Fruit fly (Drosophila melanogaster) whole organism, embryonic: ENCODE measurements around the gene Cdc6.

Experiments
- B-H1 ChIP-seq: fragments of 200-800 bp; sonication (Bioruptor generic); IDR thresholded peaks from 3 replicates; pipeline ENCODE4 v1.3.6; 2022; ENCODE audit warnings: missing biosample characterization, missing genetic modification characterization
- Bteb2 ChIP-seq: fragments of 200-800 bp; sonication (Bioruptor generic); optimal IDR thresholded peaks from 2 replicates; lab custom pipeline; 2016; ENCODE audit warnings: missing biosample characterization, missing genetic modification characterization
- CG10147 ChIP-seq: fragments of 200-800 bp; sonication (Bioruptor generic); optimal IDR thresholded peaks from 2 replicates; lab custom pipeline; 2019; ENCODE audit warnings: missing biosample characterization, mild to moderate bottlenecking, missing genetic modification characterization, moderate library complexity
- CG10366 ChIP-seq: fragments of 200-800 bp; sonication (Bioruptor generic); IDR thresholded peaks from 2 replicates; pipeline ENCODE4 v1.3.6; 2022; ENCODE audit warnings: missing biosample characterization, missing genetic modification characterization
- CG10565 ChIP-seq: fragments of 200-800 bp; sonication (Bioruptor generic); optimal IDR thresholded peaks from 3 replicates; lab custom pipeline; 2016; ENCODE audit warnings: missing biosample characterization, mild to moderate bottlenecking, missing genetic modification characterization
- CG11504 ChIP-seq: fragments of 200-800 bp; sonication (Bioruptor generic); optimal IDR thresholded peaks from 3 replicates; lab custom pipeline; 2019; ENCODE audit warnings: missing biosample characterization, mild to moderate bottlenecking, missing genetic modification characterization, moderate library complexity
- CG12071 ChIP-seq: fragments of 200-800 bp; sonication (Bioruptor generic); optimal IDR thresholded peaks from 3 replicates; lab custom pipeline; 2018; ENCODE audit warnings: missing biosample characterization, mild to moderate bottlenecking, missing genetic modification characterization
- CG12744 ChIP-seq: fragments of 200-800 bp; sonication (Bioruptor generic); optimal IDR thresholded peaks from 2 replicates; lab custom pipeline; 2016; ENCODE audit warnings: missing biosample characterization, missing genetic modification characterization
- CG17829 ChIP-seq: fragments of 200-800 bp; optimal IDR thresholded peaks from 2 replicates; lab custom pipeline; 2019; ENCODE audit warnings: missing biosample characterization, mild to moderate bottlenecking, missing genetic modification characterization, moderate library complexity
- CG30020 ChIP-seq: fragments of 200-800 bp; optimal IDR thresholded peaks from 2 replicates; lab custom pipeline; 2019; ENCODE audit warnings: missing biosample characterization, mild to moderate bottlenecking, missing genetic modification characterization, moderate library complexity
- CG31388 ChIP-seq: fragments of 200-800 bp; sonication (Bioruptor generic); optimal IDR thresholded peaks from 2 replicates; lab custom pipeline; 2016; ENCODE audit warnings: missing biosample characterization, missing genetic modification characterization
- CG4404 ChIP-seq: fragments of 200-800 bp; sonication (Bioruptor generic); IDR thresholded peaks from 2 replicates; pipeline ENCODE4 v1.3.6; 2022; ENCODE audit warnings: missing biosample characterization, missing genetic modification characterization
- CG4617 ChIP-seq: fragments of 200-800 bp; sonication (Bioruptor generic); optimal IDR thresholded peaks from 3 replicates; lab custom pipeline; 2016; ENCODE audit warnings: missing biosample characterization, missing genetic modification characterization, borderline replicate concordance
- CG6175 ChIP-seq: fragments of 200-800 bp; sonication (Bioruptor generic); IDR thresholded peaks from 3 replicates; pipeline ENCODE4 v1.3.6; 2022; ENCODE audit warnings: missing biosample characterization, missing genetic modification characterization
- CG6683 ChIP-seq: fragments of 200-800 bp; sonication (Bioruptor generic); optimal IDR thresholded peaks from 2 replicates; lab custom pipeline; 2017; ENCODE audit warnings: missing biosample characterization, mild to moderate bottlenecking, missing genetic modification characterization, missing genetic modification reagents
- CG6854 ChIP-seq: fragments of 200-800 bp; sonication (Bioruptor generic); optimal IDR thresholded peaks from 3 replicates; lab custom pipeline; 2017; ENCODE audit warnings: missing biosample characterization, mild to moderate bottlenecking, missing genetic modification characterization
- CG9797 ChIP-seq: fragments of 200-800 bp; sonication (Bioruptor generic); optimal IDR thresholded peaks from 3 replicates; lab custom pipeline; 2018; ENCODE audit warnings: missing biosample characterization, mild to moderate bottlenecking, missing genetic modification characterization
- Chrac-16 ChIP-seq: fragments of 200-800 bp; sonication (Bioruptor generic); optimal IDR thresholded peaks from 3 replicates; lab custom pipeline; 2016; ENCODE audit warnings: missing biosample characterization, missing genetic modification characterization
- CrebB ChIP-seq: fragments of 200-800 bp; sonication (Bioruptor generic); optimal IDR thresholded peaks from 3 replicates; lab custom pipeline; 2018; ENCODE audit warnings: missing biosample characterization, mild to moderate bottlenecking, missing genetic modification characterization
- D ChIP-seq, 2 experiments: fragments of 200-800 bp in 1 of 2; fragments of >200 bp in 1 of 2; sonication (Bioruptor generic) in 1 of 2; optimal IDR thresholded peaks; 2 replicates in 1 of 2; 3 replicates in 1 of 2; lab custom pipeline; 2017; ENCODE audit warnings: mild to moderate bottlenecking in 1 of 2, missing biosample characterization in 1 of 2, missing genetic modification characterization in 1 of 2, missing genetic modification reagents in 1 of 2
- Dbx ChIP-seq: fragments of 200-800 bp; sonication (Bioruptor generic); IDR thresholded peaks from 3 replicates; pipeline ENCODE4 v1.3.6; 2022; ENCODE audit warnings: missing biosample characterization, missing genetic modification characterization
- Drgx ChIP-seq: fragments of 200-800 bp; sonication (Bioruptor generic); IDR thresholded peaks from 2 replicates; pipeline ENCODE4 v1.3.6; 2022; ENCODE audit warnings: missing biosample characterization, missing genetic modification characterization
- GATAe ChIP-seq: fragments of 200-800 bp; sonication (Bioruptor generic); conservative IDR thresholded peaks from 2 replicates; pipeline ENCODE4 v1.3.6; 2022; ENCODE audit warnings: missing biosample characterization, missing genetic modification characterization
- Jarid2 ChIP-seq: fragments of 200-800 bp; sonication (Bioruptor generic); optimal IDR thresholded peaks from 3 replicates; lab custom pipeline; 2017; ENCODE audit warnings: mild to moderate bottlenecking, missing biosample characterization, missing genetic modification reagents, missing genetic modification characterization
- NFAT ChIP-seq: fragments of 200-800 bp; sonication (Bioruptor generic); IDR thresholded peaks from 2 replicates; pipeline ENCODE4 v1.3.6; 2022; ENCODE audit warnings: missing biosample characterization, missing genetic modification characterization
- Nf-YA ChIP-seq: fragments of 200-800 bp; sonication (Bioruptor generic); IDR thresholded peaks from 2 replicates; pipeline ENCODE4 v1.3.6; 2022; ENCODE audit warnings: missing biosample characterization, missing genetic modification characterization
- Oaz ChIP-seq: fragments of 200-800 bp; sonication (Bioruptor generic); IDR thresholded peaks from 2 replicates; pipeline ENCODE4 v1.3.6; 2022; ENCODE audit warnings: missing biosample characterization, missing genetic modification characterization
- Ravus ChIP-seq: fragments of 200-800 bp; sonication (Bioruptor generic); IDR thresholded peaks from 2 replicates; pipeline ENCODE4 v1.3.6; 2022; ENCODE audit warnings: missing biosample characterization, missing genetic modification characterization
- ac ChIP-seq: fragments of 200-800 bp; sonication (Bioruptor generic); optimal IDR thresholded peaks from 3 replicates; lab custom pipeline; 2017; ENCODE audit warnings: missing biosample characterization, mild to moderate bottlenecking, missing genetic modification characterization
- ase ChIP-seq: fragments of 200-800 bp; sonication (Bioruptor generic); IDR thresholded peaks from 3 replicates; pipeline ENCODE4 v1.3.6; 2022; ENCODE audit warnings: missing biosample characterization, missing genetic modification characterization
- br ChIP-seq: fragments of >200 bp; optimal IDR thresholded peaks from 2 replicates; lab custom pipeline; 2017
- dimm ChIP-seq: fragments of 200-800 bp; sonication (Bioruptor generic); IDR thresholded peaks from 2 replicates; pipeline ENCODE4 v1.3.6; 2022; ENCODE audit warnings: missing biosample characterization, missing genetic modification characterization
- eyg ChIP-seq: fragments of 200-800 bp; sonication (Bioruptor generic); optimal IDR thresholded peaks from 3 replicates; lab custom pipeline; 2016; ENCODE audit warnings: missing biosample characterization, missing genetic modification characterization
- fru ChIP-seq: fragments of >200 bp; optimal IDR thresholded peaks from 2 replicates; lab custom pipeline; 2017
- ftz-f1 ChIP-seq: fragments of 200-800 bp; sonication (Bioruptor generic); optimal IDR thresholded peaks from 2 replicates; lab custom pipeline; 2016; ENCODE audit warnings: missing biosample characterization, missing genetic modification characterization
- gem ChIP-seq: fragments of 200-800 bp; sonication (Bioruptor generic); optimal IDR thresholded peaks from 2 replicates; lab custom pipeline; 2019; ENCODE audit warnings: missing biosample characterization, mild to moderate bottlenecking, missing genetic modification characterization, moderate library complexity
- gfzf ChIP-seq: fragments of 200-800 bp; sonication (Bioruptor generic); optimal IDR thresholded peaks from 2 replicates; lab custom pipeline; 2016; ENCODE audit warnings: missing biosample characterization, mild to moderate bottlenecking, missing genetic modification characterization, moderate library complexity
- gsb ChIP-seq: fragments of 200-800 bp; sonication (Bioruptor generic); IDR thresholded peaks from 2 replicates; pipeline ENCODE4 v1.3.6; 2022; ENCODE audit warnings: missing biosample characterization, missing genetic modification characterization
- hb ChIP-seq: fragments of 200-800 bp; sonication (Bioruptor generic); IDR thresholded peaks from 3 replicates; pipeline ENCODE4 v1.3.6; 2022; ENCODE audit warnings: missing biosample characterization, missing genetic modification characterization; ENCODE audit not compliant: partially characterized antibody
- her ChIP-seq: fragments of 200-800 bp; sonication (Bioruptor generic); optimal IDR thresholded peaks from 2 replicates; lab custom pipeline; 2016; ENCODE audit warnings: missing biosample characterization, missing genetic modification characterization
- jumu ChIP-seq: fragments of 200-800 bp; sonication (Bioruptor generic); optimal IDR thresholded peaks from 3 replicates; lab custom pipeline; 2016; ENCODE audit warnings: missing biosample characterization, missing genetic modification characterization
- kah ChIP-seq: fragments of 200-800 bp; sonication (Bioruptor generic); optimal IDR thresholded peaks from 2 replicates; lab custom pipeline; 2018; ENCODE audit warnings: missing biosample characterization, mild to moderate bottlenecking, missing genetic modification characterization
- mam ChIP-seq: fragments of 200-800 bp; sonication (Bioruptor generic); optimal IDR thresholded peaks from 3 replicates; lab custom pipeline; 2016; ENCODE audit warnings: missing biosample characterization, missing genetic modification characterization
- p53 ChIP-seq: fragments of 200-800 bp; sonication (Bioruptor generic); optimal IDR thresholded peaks from 2 replicates; lab custom pipeline; 2016; ENCODE audit warnings: missing biosample characterization, missing genetic modification characterization
- pita ChIP-seq: fragments of 200-800 bp; sonication (Bioruptor generic); optimal IDR thresholded peaks from 2 replicates; lab custom pipeline; 2017; ENCODE audit warnings: missing biosample characterization, mild to moderate bottlenecking, missing genetic modification characterization
- pnt ChIP-seq: fragments of 200-800 bp; sonication (Bioruptor generic); optimal IDR thresholded peaks from 3 replicates; lab custom pipeline; 2016; ENCODE audit warnings: missing biosample characterization, missing genetic modification characterization
- sens-2 ChIP-seq: fragments of 200-800 bp; sonication (Bioruptor generic); IDR thresholded peaks from 2 replicates; pipeline ENCODE4 v1.3.6; 2022; ENCODE audit warnings: missing biosample characterization, missing genetic modification characterization
- tgo ChIP-seq: fragments of 200-800 bp; sonication (Bioruptor generic); IDR thresholded peaks from 3 replicates; pipeline ENCODE4 v1.3.6; 2022; ENCODE audit warnings: missing biosample characterization, missing genetic modification characterization
- toy ChIP-seq: fragments of 200-800 bp; sonication (Bioruptor generic); IDR thresholded peaks from 2 replicates; pipeline ENCODE4 v1.3.6; 2022; ENCODE audit warnings: missing biosample characterization, missing genetic modification characterization
- unpg ChIP-seq: fragments of 200-800 bp; sonication (Bioruptor generic); optimal IDR thresholded peaks from 3 replicates; lab custom pipeline; 2018; ENCODE audit warnings: missing biosample characterization, mild to moderate bottlenecking, missing genetic modification characterization, moderate library complexity
- vfl ChIP-seq: fragments of 200-800 bp; sonication (Bioruptor generic); optimal IDR thresholded peaks from 2 replicates; lab custom pipeline; 2016; ENCODE audit warnings: missing biosample characterization, missing genetic modification characterization
- zfh2 ChIP-seq: fragments of 200-800 bp; sonication (Bioruptor generic); optimal IDR thresholded peaks from 2 replicates; lab custom pipeline; 2016; ENCODE audit warnings: missing biosample characterization, missing genetic modification characterization

Cdc6 gene

DNA sequence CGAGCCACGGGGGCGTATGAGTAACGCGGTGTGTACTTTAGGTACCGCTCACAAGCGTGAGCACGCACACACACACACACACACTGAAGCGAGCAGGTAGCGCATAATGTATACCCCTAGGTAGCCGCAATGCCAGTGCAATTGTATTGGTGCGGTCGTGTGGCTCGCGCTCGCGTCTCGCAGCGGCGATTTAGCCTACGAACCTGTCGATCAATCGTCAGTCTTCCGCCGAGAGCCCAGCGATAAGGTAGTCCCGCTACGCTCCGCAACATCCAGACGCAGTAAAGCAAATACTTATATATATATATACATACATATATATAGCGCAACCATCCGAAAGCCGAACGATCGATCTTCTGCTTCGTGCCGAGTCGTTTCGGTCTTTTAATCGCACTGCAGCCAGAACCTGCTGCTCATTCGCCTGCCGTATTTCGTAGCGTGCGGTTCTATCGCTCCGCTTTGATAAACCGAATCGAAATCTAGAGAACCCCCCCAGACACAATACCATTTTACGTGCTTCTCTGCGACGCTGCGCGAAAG is 41.7 kb upstream of the Cdc6 start, which contains the start of gene hry (continued):
- TF ChIP-seq mam (GFP tag; lab: Kevin White, UChicago): no peak
- TF ChIP-seq toy (GFP tag; lab: Robert Waterston, UW): no peak
- TF ChIP-seq ac (GFP tag; lab: Kevin White, UChicago): peak; percentile 45
- no peak for TF ChIP-seq ftz-f1
- no peak for TF ChIP-seq pnt (GFP tag; lab: Kevin White, UChicago)
- no peak for TF ChIP-seq br (lab: Kevin White, UChicago)
- TF ChIP-seq CG6683: peak; percentile 11
- TF ChIP-seq hb (GFP tag; lab: Robert Waterston, UW): no peak
- TF ChIP-seq CG12071: peak; percentile 38
- TF ChIP-seq kah (GFP tag; lab: Kevin White, UChicago): peak; percentile 28
- no peak for TF ChIP-seq CG9797 (GFP tag; lab: Kevin White, UChicago)
- TF ChIP-seq gem (tag; lab: Kevin White, UChicago): peak; percentile 9
- TF ChIP-seq Drgx (GFP tag; lab: Robert Waterston, UW): peak; percentile 35; the same call in 1 of the 2 replicates
- no peak for TF ChIP-seq fru
- no peak for TF ChIP-seq Nf-YA
- TF ChIP-seq zfh2 (GFP tag; lab: Kevin White, UChicago): no peak
- no peak for TF ChIP-seq her
- TF ChIP-seq CrebB (tag; lab: Kevin White, UChicago): peak; percentile 19
- peak; percentile 18 for TF ChIP-seq CG10147 (GFP tag; lab: Kevin White, UChicago)
- TF ChIP-seq gsb (GFP tag; lab: Robert Waterston, UW): no peak
- peak; percentile 48 for TF ChIP-seq CG6854
- TF ChIP-seq CG4617: no peak
- TF ChIP-seq jumu (GFP tag; lab: Kevin White, UChicago): no peak
- TF ChIP-seq vfl: peak; percentile 27
- no peak for TF ChIP-seq CG4404 (GFP tag; lab: Robert Waterston, UW)
- TF ChIP-seq Chrac-16 (GFP tag; lab: Kevin White, UChicago): no peak
- no peak for TF ChIP-seq gfzf (GFP tag; lab: Kevin White, UChicago)
- no peak for TF ChIP-seq Ravus
- no peak for TF ChIP-seq CG10565 (GFP tag; lab: Kevin White, UChicago)
- peak; percentile 38 for TF ChIP-seq CG11504
- TF ChIP-seq eyg: no peak
- peak; percentile 86 for TF ChIP-seq CG17829 (tag; lab: Kevin White, UChicago)
- no peak for TF ChIP-seq Oaz
- no peak for TF ChIP-seq tgo
- no peak for TF ChIP-seq pita (GFP tag; lab: Kevin White, UChicago)
- TF ChIP-seq GATAe (GFP tag; lab: Robert Waterston, UW): peak; percentile 61; the same call in 1 of the 2 replicates
- TF ChIP-seq CG6175 (GFP tag; lab: Robert Waterston, UW): 0 out of 3 replicates have a peak, but pooled peaks have one; percentile 30
- no peak; the same call in 2 of the 3 replicates for TF ChIP-seq B-H1 (GFP tag; lab: Robert Waterston, UW)
- TF ChIP-seq p53 (GFP tag; lab: Kevin White, UChicago): no peak
- peak; percentile 20 for TF ChIP-seq unpg (GFP tag; lab: Kevin White, UChicago)
- TF ChIP-seq D (optimal IDR thresholded peaks at IDR 0.05; lab: Kevin White, UChicago): no peak
- TF ChIP-seq D (GFP tag; optimal IDR thresholded peaks at IDR 0.05; lab: Kevin White, UChicago): no peak
- TF ChIP-seq ase (GFP tag; lab: Robert Waterston, UW): no peak
- peak; percentile 18; the same call in 1 of the 2 replicates for TF ChIP-seq CG10366
- TF ChIP-seq CG30020: no peak
- TF ChIP-seq Dbx (GFP tag; lab: Robert Waterston, UW): peak; percentile 39; the same call in 1 of the 3 replicates
- TF ChIP-seq CG31388 (GFP tag; lab: Kevin White, UChicago): no peak
- no peak for TF ChIP-seq sens-2 (GFP tag; lab: Robert Waterston, UW)
- TF ChIP-seq Bteb2 (GFP tag; lab: Kevin White, UChicago): no peak
- no peak for TF ChIP-seq dimm (GFP tag; lab: Robert Waterston, UW)
- peak; percentile 27; the same call in 1 of the 2 replicates for TF ChIP-seq NFAT (GFP tag; lab: Robert Waterston, UW)
- peak; percentile 100 for TF ChIP-seq Jarid2 (GFP tag; lab: Kevin White, UChicago)
- no peak for TF ChIP-seq CG12744 (GFP tag; lab: Kevin White, UChicago)
